Worm (Caenorhabditis elegans): ENCODE measurements around the gene mfsd-10.

- no peak for TF ChIP-seq unc-55 (GFP tag; optimal IDR thresholded peaks at IDR 0.05)
- TF ChIP-seq pha-4 (tag; optimal IDR thresholded peaks at IDR 0.05) = no peak
- no peak for TF ChIP-seq ceh-14 (tag; optimal IDR thresholded peaks at IDR 0.05)
- no peak for TF ChIP-seq K09A11.1 (tag; optimal IDR thresholded peaks at IDR 0.05; ENCODE audit: insufficient read depth)
- TF ChIP-seq pax-1 (tag; optimal IDR thresholded peaks at IDR 0.05) = no peak
- TF ChIP-seq pros-1 (tag; optimal IDR thresholded peaks at IDR 0.05) = no peak
- TF ChIP-seq tbx-2 (tag; optimal IDR thresholded peaks at IDR 0.05) = no peak
- TF ChIP-seq sox-2 (GFP tag; IDR thresholded peaks at IDR 0.05) = no peak
- no peak for TF ChIP-seq dve-1 (tag; optimal IDR thresholded peaks at IDR 0.05)
- no peak for TF ChIP-seq ceh-19 (GFP tag; optimal IDR thresholded peaks at IDR 0.05)
- no peak for TF ChIP-seq hlh-13 (GFP tag; optimal IDR thresholded peaks at IDR 0.05)
- TF ChIP-seq tbx-7 (tag; optimal IDR thresholded peaks at IDR 0.05) = no peak
- TF ChIP-seq ceh-22 (tag; optimal IDR thresholded peaks at IDR 0.05) = no peak
Observed at ce11 chrX:17324954-17325353, 43.5 kb downstream of the mfsd-10 start.

Measured in whole organism, late embryonic.